Worm (Caenorhabditis elegans): Measurements from ENCODE around the gene K09C4.10.

ce11 chrX:3244402-3244801 lies 35.6 kb downstream of the K09C4.10 start:
- TF ChIP-seq ama-1 (optimal IDR thresholded peaks at IDR 0.05) (no peak), flt-1 (GFP tag; IDR thresholded peaks at IDR 0.05) (no peak), hmg-4 (GFP tag; optimal IDR thresholded peaks at IDR 0.05) (no peak), tbx-37 (GFP tag; conservative IDR thresholded peaks at IDR 0.05) (no peak), sea-1 (GFP tag; conservative IDR thresholded peaks at IDR 0.05) (no peak), B0310.2 (tag; optimal IDR thresholded peaks at IDR 0.05) (no peak), tra-4 (tag; optimal IDR thresholded peaks at IDR 0.05) (no peak), hnd-1 (tag; optimal IDR thresholded peaks at IDR 0.05) (no peak), hmbx-1 (tag; optimal IDR thresholded peaks at IDR 0.05) (no peak), tbx-11 (GFP tag; IDR thresholded peaks at IDR 0.05) (no peak), ceh-36 (tag; optimal IDR thresholded peaks at IDR 0.05) (no peak)

Data from whole organism, early embryonic.